Worm (Caenorhabditis elegans) whole organism, young adult: Measurements from ENCODE around the gene rgs-3.

Source experiments
- B0261.1 ChIP-seq: sonication (generic microtip); optimal IDR thresholded peaks from 2 replicates; lab custom pipeline; 2016; ENCODE audit warnings: mild to moderate bottlenecking, missing genetic modification characterization, moderate library complexity, missing compliant biosample characterization
- D2030.7 ChIP-seq: fragments of 200-800 bp; sonication (Bioruptor generic); IDR thresholded peaks from 2 replicates; pipeline ENCODE4 v1.3.6; 2022; ENCODE audit warnings: missing genetic modification reagents, missing genetic modification characterization, missing compliant biosample characterization
- F23B12.7 ChIP-seq: sonication (generic microtip); optimal IDR thresholded peaks from 2 replicates; lab custom pipeline; 2017; ENCODE audit warnings: missing genetic modification characterization, mild to moderate bottlenecking, missing compliant biosample characterization, antibody characterized with exemption, moderate library complexity; ENCODE audit not compliant: insufficient read depth
- F33H1.4 ChIP-seq: fragments of 200-800 bp; sonication (Bioruptor generic); IDR thresholded peaks from 2 replicates; pipeline ENCODE4 v1.3.6; 2022; ENCODE audit warnings: missing genetic modification reagents, missing genetic modification characterization, missing compliant biosample characterization
- F49E8.2 ChIP-seq: sonication (generic microtip); optimal IDR thresholded peaks from 3 replicates; lab custom pipeline; 2017; ENCODE audit warnings: missing genetic modification characterization, mild to moderate bottlenecking, missing compliant biosample characterization, antibody characterized with exemption, moderate library complexity; ENCODE audit not compliant: insufficient read depth
- F57A8.1 ChIP-seq: fragments of 200-800 bp; sonication (Bioruptor generic); optimal IDR thresholded peaks from 2 replicates; lab custom pipeline; 2018; ENCODE audit warnings: mild to moderate bottlenecking, missing genetic modification characterization, moderate library complexity, missing compliant biosample characterization
- K11D2.4 ChIP-seq: fragments of 200-800 bp; sonication (Bioruptor generic); IDR thresholded peaks from 2 replicates; pipeline ENCODE4 v1.3.6; 2022; ENCODE audit warnings: missing genetic modification reagents, missing genetic modification characterization, missing compliant biosample characterization
- Y53G8AR.9 ChIP-seq: fragments of 200-800 bp; sonication (Bioruptor generic); conservative IDR thresholded peaks from 2 replicates; pipeline ENCODE4 v1.3.6; 2022; ENCODE audit warnings: missing genetic modification reagents, missing genetic modification characterization, missing compliant biosample characterization
- Y56A3A.18 ChIP-seq: fragments of 200-800 bp; sonication (Bioruptor generic); IDR thresholded peaks from 2 replicates; pipeline ENCODE4 v1.3.6; 2022; ENCODE audit warnings: missing genetic modification reagents, missing genetic modification characterization, missing compliant biosample characterization
- Y67H2A.10 ChIP-seq: fragments of 200-800 bp; sonication (Bioruptor generic); conservative IDR thresholded peaks from 2 replicates; pipeline ENCODE4 v1.3.6; 2022; ENCODE audit warnings: missing genetic modification reagents, missing genetic modification characterization, missing compliant biosample characterization
- Y79H2A.3 ChIP-seq: fragments of 200-800 bp; sonication (Bioruptor generic); conservative IDR thresholded peaks from 2 replicates; pipeline ENCODE4 v1.3.6; 2022; ENCODE audit warnings: missing genetic modification reagents, missing genetic modification characterization, missing compliant biosample characterization
- ZK185.1 ChIP-seq: sonication (generic microtip); optimal IDR thresholded peaks from 2 replicates; lab custom pipeline; 2016; ENCODE audit warnings: mild to moderate bottlenecking, missing genetic modification characterization, missing compliant biosample characterization; ENCODE audit not compliant: poor library complexity, severe bottlenecking
- akir-1 ChIP-seq: fragments of 200-800 bp; sonication (Bioruptor generic); optimal IDR thresholded peaks from 2 replicates; lab custom pipeline; 2018; ENCODE audit warnings: mild to moderate bottlenecking, missing genetic modification characterization, moderate library complexity, missing compliant biosample characterization
- atf-7 ChIP-seq: sonication (generic microtip); optimal IDR thresholded peaks from 2 replicates; lab custom pipeline; 2017; ENCODE audit warnings: mild to moderate bottlenecking, missing genetic modification characterization, missing compliant biosample characterization
- attf-5 ChIP-seq: fragments of 200-800 bp; sonication (Bioruptor generic); optimal IDR thresholded peaks from 2 replicates; lab custom pipeline; 2018; ENCODE audit warnings: mild to moderate bottlenecking, missing genetic modification characterization, missing compliant biosample characterization
- ccch-3 ChIP-seq: fragments of 200-800 bp; sonication (Bioruptor generic); optimal IDR thresholded peaks from 2 replicates; lab custom pipeline; 2018; ENCODE audit warnings: mild to moderate bottlenecking, missing genetic modification characterization, missing compliant biosample characterization
- cebp-1 ChIP-seq, 2 experiments: fragments of 200-800 bp in 1 of 2; sonication (Bioruptor generic) in 1 of 2; sonication (generic microtip) in 1 of 2; IDR thresholded peaks in 1 of 2; optimal IDR thresholded peaks in 1 of 2; 2 replicates each; pipeline versions ENCODE4 v1.3.6 to Lab custom; 2017 to 2022; ENCODE audit warnings: missing compliant biosample characterization in 2 of 2, missing genetic modification characterization in 2 of 2, mild to moderate bottlenecking in 1 of 2, missing genetic modification reagents in 1 of 2, moderate library complexity in 1 of 2
- ceh-27 ChIP-seq: fragments of 200-800 bp; sonication (Bioruptor generic); optimal IDR thresholded peaks from 2 replicates; lab custom pipeline; 2018; ENCODE audit warnings: mild to moderate bottlenecking, missing genetic modification characterization, moderate library complexity, missing compliant biosample characterization
- ceh-40 ChIP-seq: fragments of 200-800 bp; sonication (Bioruptor generic); IDR thresholded peaks from 2 replicates; pipeline ENCODE4 v1.3.6; 2022; ENCODE audit warnings: missing genetic modification characterization, missing compliant biosample characterization
- ceh-79 ChIP-seq: sonication (generic microtip); optimal IDR thresholded peaks from 2 replicates; lab custom pipeline; 2017; ENCODE audit warnings: mild to moderate bottlenecking, missing genetic modification characterization, missing compliant biosample characterization
- ceh-91 ChIP-seq: fragments of 200-800 bp; sonication (Bioruptor generic); IDR thresholded peaks from 2 replicates; pipeline ENCODE4 v1.3.6; 2022; ENCODE audit warnings: missing genetic modification reagents, missing genetic modification characterization, missing compliant biosample characterization
- chd-7 ChIP-seq: sonication (generic microtip); optimal IDR thresholded peaks from 2 replicates; lab custom pipeline; 2016; ENCODE audit warnings: mild to moderate bottlenecking, missing genetic modification characterization, moderate library complexity, missing compliant biosample characterization
- dox-1 ChIP-seq: fragments of 200-800 bp; sonication (Bioruptor generic); IDR thresholded peaks from 2 replicates; pipeline ENCODE4 v1.3.6; 2022; ENCODE audit warnings: missing genetic modification reagents, missing genetic modification characterization, missing compliant biosample characterization
- dpff-1 ChIP-seq: sonication (generic microtip); optimal IDR thresholded peaks from 2 replicates; lab custom pipeline; 2017; ENCODE audit warnings: mild to moderate bottlenecking, missing genetic modification characterization, missing compliant biosample characterization
- dpl-1 ChIP-seq: fragments of 150-350 bp; optimal IDR thresholded peaks from 2 replicates; lab custom pipeline; 2014; ENCODE audit warnings: missing biosample characterization, missing genetic modification reagents, missing genetic modification characterization
- efl-1 ChIP-seq: fragments of 150-350 bp; optimal IDR thresholded peaks from 2 replicates; lab custom pipeline; 2014; ENCODE audit warnings: missing biosample characterization, missing genetic modification reagents, missing genetic modification characterization
- egl-18 ChIP-seq: fragments of 200-800 bp; sonication (Bioruptor generic); IDR thresholded peaks from 2 replicates; pipeline ENCODE4 v1.3.6; 2022; ENCODE audit warnings: missing genetic modification reagents, missing genetic modification characterization, missing compliant biosample characterization
- gei-17 ChIP-seq: fragments of 200-800 bp; sonication (Bioruptor generic); optimal IDR thresholded peaks from 2 replicates; lab custom pipeline; 2018; ENCODE audit warnings: mild to moderate bottlenecking, missing genetic modification characterization, missing compliant biosample characterization
- hlh-12 ChIP-seq: sonication (generic microtip); optimal IDR thresholded peaks from 2 replicates; lab custom pipeline; 2016; ENCODE audit warnings: missing genetic modification characterization, missing compliant biosample characterization
- hrde-1 ChIP-seq: sonication (generic microtip); optimal IDR thresholded peaks from 2 replicates; lab custom pipeline; 2016; ENCODE audit warnings: missing genetic modification characterization, mild to moderate bottlenecking, missing compliant biosample characterization, moderate library complexity, missing genotype, missing genetic modification reagents, borderline replicate concordance
- lag-1 ChIP-seq: fragments of 200-800 bp; sonication (Bioruptor generic); IDR thresholded peaks from 2 replicates; pipeline ENCODE4 v1.3.6; 2022; ENCODE audit warnings: missing genetic modification reagents, missing genetic modification characterization, missing compliant biosample characterization
- lin-26 ChIP-seq: fragments of 200-800 bp; sonication (Bioruptor generic); IDR thresholded peaks from 2 replicates; pipeline ENCODE4 v1.3.6; 2022; ENCODE audit warnings: missing genetic modification reagents, missing genetic modification characterization, missing compliant biosample characterization
- lin-35 ChIP-seq, 3 experiments: fragments of 150-350 bp in 2 of 3; sonication (generic microtip) in 1 of 3; optimal IDR thresholded peaks; 2 replicates each; lab custom pipeline; 2014 to 2018; ENCODE audit warnings: missing biosample characterization in 3 of 3, missing genetic modification characterization in 3 of 3, missing genetic modification reagents in 3 of 3
- lin-54 ChIP-seq: fragments of 200-800 bp; sonication (Bioruptor generic); optimal IDR thresholded peaks from 2 replicates; lab custom pipeline; 2018; ENCODE audit warnings: mild to moderate bottlenecking, missing genetic modification characterization, missing compliant biosample characterization
- lsl-1 ChIP-seq: fragments of 200-800 bp; sonication (Bioruptor generic); optimal IDR thresholded peaks from 2 replicates; lab custom pipeline; 2018; ENCODE audit warnings: mild to moderate bottlenecking, missing genetic modification characterization, moderate library complexity, missing compliant biosample characterization
- madf-6 ChIP-seq: fragments of 200-800 bp; sonication (Bioruptor generic); IDR thresholded peaks from 2 replicates; pipeline ENCODE4 v1.3.6; 2022; ENCODE audit warnings: missing genetic modification reagents, missing genetic modification characterization, missing compliant biosample characterization
- madf-8 ChIP-seq: fragments of 200-800 bp; sonication (Bioruptor generic); conservative IDR thresholded peaks from 2 replicates; pipeline ENCODE4 v1.3.6; 2022; ENCODE audit warnings: missing genetic modification reagents, missing genetic modification characterization, missing compliant biosample characterization
- mes-4 ChIP-seq: sonication (generic microtip); optimal IDR thresholded peaks from 2 replicates; lab custom pipeline; 2016; ENCODE audit warnings: missing genotype, missing genetic modification characterization, missing compliant biosample characterization
- nfya-2 ChIP-seq: fragments of 200-800 bp; sonication (Bioruptor generic); IDR thresholded peaks from 2 replicates; pipeline ENCODE4 v1.3.6; 2022; ENCODE audit warnings: missing genetic modification reagents, missing genetic modification characterization, missing compliant biosample characterization
- pha-4 ChIP-seq: fragments of 150-350 bp; sonication (generic microtip); optimal IDR thresholded peaks from 2 replicates; lab custom pipeline; 2014; ENCODE audit warnings: missing biosample characterization, missing genetic modification reagents, missing genetic modification characterization
- rcor-1 ChIP-seq: fragments of 200-800 bp; sonication (Bioruptor generic); IDR thresholded peaks from 2 replicates; pipeline ENCODE4 v1.3.6; 2022; ENCODE audit warnings: missing genetic modification reagents, missing genetic modification characterization, missing compliant biosample characterization
- sdz-38 ChIP-seq: sonication (generic microtip); optimal IDR thresholded peaks from 2 replicates; lab custom pipeline; 2016; ENCODE audit warnings: missing genotype, missing genetic modification characterization, missing compliant biosample characterization
- snpc-1.3 ChIP-seq: sonication (generic microtip); optimal IDR thresholded peaks from 2 replicates; lab custom pipeline; 2017; ENCODE audit warnings: missing genetic modification characterization, mild to moderate bottlenecking, missing compliant biosample characterization, antibody characterized with exemption, moderate library complexity, missing genotype, missing genetic modification reagents; ENCODE audit not compliant: insufficient read depth
- somi-1 ChIP-seq: fragments of 200-800 bp; sonication (Bioruptor generic); optimal IDR thresholded peaks from 2 replicates; lab custom pipeline; 2018; ENCODE audit warnings: mild to moderate bottlenecking, missing genetic modification characterization, missing compliant biosample characterization
- tlf-1 ChIP-seq: fragments of 200-800 bp; sonication (Bioruptor generic); optimal IDR thresholded peaks from 2 replicates; lab custom pipeline; 2018; ENCODE audit warnings: mild to moderate bottlenecking, missing genetic modification characterization, missing compliant biosample characterization
- unc-130 ChIP-seq: sonication (generic microtip); optimal IDR thresholded peaks from 2 replicates; lab custom pipeline; 2016; ENCODE audit warnings: missing genetic modification reagents, missing genetic modification characterization, missing compliant biosample characterization
- unc-62 ChIP-seq: fragments of 150-350 bp; optimal IDR thresholded peaks from 2 replicates; lab custom pipeline; 2014; ENCODE audit warnings: missing biosample characterization, missing genetic modification reagents, missing genetic modification characterization
- xnd-1 ChIP-seq: sonication (generic microtip); optimal IDR thresholded peaks from 2 replicates; lab custom pipeline; 2016; ENCODE audit warnings: missing genotype, missing genetic modification reagents, missing genetic modification characterization, missing compliant biosample characterization

Gene rgs-3

DNA sequence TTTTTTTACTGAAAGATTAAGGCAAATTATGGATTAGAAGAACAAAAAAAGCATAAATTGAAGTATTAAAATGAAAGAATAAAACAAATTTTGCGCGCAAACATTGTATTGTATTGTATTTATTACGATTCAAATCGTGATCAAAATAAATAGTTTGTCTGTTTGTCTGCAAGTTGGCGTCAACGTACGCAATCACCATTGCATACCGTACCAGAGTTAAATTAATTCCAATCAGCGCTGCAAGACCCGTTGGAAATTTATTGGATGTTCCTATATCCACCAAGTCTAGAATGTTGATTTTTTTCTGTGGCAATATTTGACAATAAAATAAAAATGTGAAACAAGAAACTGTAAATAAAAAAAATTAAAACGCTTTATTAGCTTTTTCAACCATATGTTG is 13.6 kb downstream of the rgs-3 start, which contains the start of gene heri-1:
heri-1 (minus strand) TSS at position 8 of the 400 bp plus-strand sequence.
- peak; percentile 83 for TF ChIP-seq F33H1.4 (GFP tag; lab: Robert Waterston, UW)
- no peak for TF ChIP-seq egl-18 (GFP tag; lab: Robert Waterston, UW)
- no peak for TF ChIP-seq somi-1
- TF ChIP-seq atf-7 (tag; lab: Kevin White, UChicago): no peak
- no peak for TF ChIP-seq pha-4 (tag; lab: Kevin White, UChicago)
- no peak for TF ChIP-seq ceh-27 (GFP tag; lab: Kevin White, UChicago)
- TF ChIP-seq lin-35 (GFP tag; optimal IDR thresholded peaks at IDR 0.05; lab: Kevin White, UChicago): no peak
- no peak for TF ChIP-seq snpc-1.3 (tag; lab: Kevin White, UChicago)
- TF ChIP-seq efl-1 (GFP tag; lab: Kevin White, UChicago): peak; percentile 38
- TF ChIP-seq xnd-1 (tag; lab: Kevin White, UChicago): peak; percentile 46
- TF ChIP-seq madf-8 (GFP tag; lab: Robert Waterston, UW): peak; percentile 70
- TF ChIP-seq attf-5: no peak
- TF ChIP-seq Y56A3A.18 (GFP tag; lab: Robert Waterston, UW): no peak
- TF ChIP-seq K11D2.4 (GFP tag; lab: Robert Waterston, UW): no peak
- no peak for TF ChIP-seq ZK185.1 (tag; lab: Kevin White, UChicago)
- no peak for TF ChIP-seq hrde-1
- no peak for TF ChIP-seq dpff-1 (tag; lab: Kevin White, UChicago)
- TF ChIP-seq D2030.7 (GFP tag; lab: Robert Waterston, UW): peak; percentile 66
- no peak for TF ChIP-seq ceh-79
- TF ChIP-seq dox-1 (GFP tag; lab: Robert Waterston, UW): peak; percentile 18; the same call in 1 of the 2 replicates
- TF ChIP-seq Y53G8AR.9 (GFP tag; lab: Robert Waterston, UW): no peak
- TF ChIP-seq Y79H2A.3: no peak
- TF ChIP-seq ccch-3: no peak
- no peak for TF ChIP-seq cebp-1 (GFP tag; IDR thresholded peaks at IDR 0.05; lab: Robert Waterston, UW)
- TF ChIP-seq cebp-1 (tag; optimal IDR thresholded peaks at IDR 0.05; lab: Kevin White, UChicago): no peak
- TF ChIP-seq hlh-12 (tag; lab: Kevin White, UChicago): no peak
- peak; percentile 75 for TF ChIP-seq ceh-91 (GFP tag; lab: Robert Waterston, UW)
- TF ChIP-seq dpl-1 (GFP tag; lab: Kevin White, UChicago): peak; percentile 26
- no peak for TF ChIP-seq unc-62 (GFP tag; lab: Kevin White, UChicago)
- TF ChIP-seq chd-7 (tag; lab: Kevin White, UChicago): no peak
- TF ChIP-seq F49E8.2 (tag; lab: Kevin White, UChicago): peak; percentile 38
- no peak for TF ChIP-seq B0261.1 (tag; lab: Kevin White, UChicago)
- TF ChIP-seq lin-26 (GFP tag; lab: Robert Waterston, UW): no peak
- no peak for TF ChIP-seq akir-1
- no peak for TF ChIP-seq gei-17 (GFP tag; lab: Kevin White, UChicago)
- TF ChIP-seq rcor-1 (GFP tag; lab: Robert Waterston, UW): no peak
- TF ChIP-seq Y67H2A.10 (GFP tag; lab: Robert Waterston, UW): no peak
- peak; percentile 79 for TF ChIP-seq madf-6 (GFP tag; lab: Robert Waterston, UW)
- TF ChIP-seq ceh-40 (GFP tag; lab: Robert Waterston, UW): no peak
- TF ChIP-seq nfya-2: no peak
- no peak for TF ChIP-seq lag-1 (GFP tag; lab: Robert Waterston, UW)
- no peak for TF ChIP-seq F57A8.1 (GFP tag; lab: Kevin White, UChicago)
- no peak for TF ChIP-seq unc-130
- no peak for TF ChIP-seq sdz-38 (tag; lab: Kevin White, UChicago)
- TF ChIP-seq lsl-1 (GFP tag; lab: Kevin White, UChicago): peak; percentile 91
- TF ChIP-seq F23B12.7: no peak
- no peak for TF ChIP-seq tlf-1 (GFP tag; lab: Kevin White, UChicago)
- TF ChIP-seq lin-54: peak; percentile 3
- TF ChIP-seq mes-4 (tag; lab: Kevin White, UChicago): no peak
